Worm (Caenorhabditis elegans): ENCODE measurements around the gene gsp-1.

The gsp-1 gene

DNA sequence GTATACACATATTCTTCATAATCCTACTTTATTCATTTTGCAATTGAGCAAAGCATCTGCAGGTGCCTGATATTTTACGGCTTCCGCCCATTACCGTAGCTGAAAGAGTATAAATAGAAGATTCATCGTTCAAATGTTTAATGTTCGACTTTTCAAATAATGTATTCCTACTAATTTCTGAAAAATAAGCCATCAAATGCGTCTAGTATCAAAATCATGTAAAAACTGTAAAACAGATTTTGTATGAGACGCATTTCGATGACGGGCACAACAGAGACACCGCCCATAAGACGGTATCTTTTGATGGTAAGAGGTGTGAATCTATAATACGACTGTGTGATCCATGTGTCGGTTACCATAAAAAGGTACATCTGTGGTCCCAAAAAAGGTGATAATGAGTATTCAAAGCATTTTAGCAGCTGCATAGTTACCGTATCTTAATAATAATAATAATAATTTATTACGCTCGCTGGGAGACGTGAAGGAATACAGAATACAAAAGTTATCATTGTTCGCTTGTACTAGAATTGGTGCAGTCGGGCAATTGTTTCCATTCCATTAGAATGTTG, 35.1 kb upstream of the gsp-1 start, which contains the start of the genes C32C4.3 and C32C4.16:
Gene C32C4.3, minus strand, starts transcription at position 101 of the 569 bp plus-strand sequence.
Gene C32C4.16, plus strand, starts transcription at position 519 of the 569 bp plus-strand sequence.
- TF ChIP-seq nhr-12 (tag; optimal IDR thresholded peaks at IDR 0.05): no peak
- TF ChIP-seq lin-35 (GFP tag; optimal IDR thresholded peaks at IDR 0.05): no peak
- TF ChIP-seq jun-1 (tag; optimal IDR thresholded peaks at IDR 0.05): no peak
- TF ChIP-seq C34B4.2 (tag; optimal IDR thresholded peaks at IDR 0.05): no peak
- TF ChIP-seq ceh-88 (GFP tag; IDR thresholded peaks at IDR 0.05): no peak
- no peak for TF ChIP-seq unc-98 (GFP tag; IDR thresholded peaks at IDR 0.05)
- no peak for TF ChIP-seq ces-1 (GFP tag; optimal IDR thresholded peaks at IDR 0.05)
- TF ChIP-seq lin-15B (tag; optimal IDR thresholded peaks at IDR 0.05): no peak
- TF ChIP-seq xbp-1 (tag; optimal IDR thresholded peaks at IDR 0.05): no peak
- no peak for TF ChIP-seq nhr-77 (tag; optimal IDR thresholded peaks at IDR 0.05)
- TF ChIP-seq rnt-1 (tag; optimal IDR thresholded peaks at IDR 0.05): no peak
- TF ChIP-seq nhr-84 (tag; optimal IDR thresholded peaks at IDR 0.05): no peak
- TF ChIP-seq hlh-4 (tag; optimal IDR thresholded peaks at IDR 0.05): no peak
- no peak for TF ChIP-seq nhr-76 (tag; optimal IDR thresholded peaks at IDR 0.05)
- TF ChIP-seq tbx-2 (tag; optimal IDR thresholded peaks at IDR 0.05): no peak
- no peak for TF ChIP-seq alr-1 (tag; optimal IDR thresholded peaks at IDR 0.05; ENCODE audit: borderline replicate concordance)
- no peak for TF ChIP-seq mdl-1 (tag; optimal IDR thresholded peaks at IDR 0.05)
- TF ChIP-seq lin-39 (tag; optimal IDR thresholded peaks at IDR 0.05): no peak

DNA sequence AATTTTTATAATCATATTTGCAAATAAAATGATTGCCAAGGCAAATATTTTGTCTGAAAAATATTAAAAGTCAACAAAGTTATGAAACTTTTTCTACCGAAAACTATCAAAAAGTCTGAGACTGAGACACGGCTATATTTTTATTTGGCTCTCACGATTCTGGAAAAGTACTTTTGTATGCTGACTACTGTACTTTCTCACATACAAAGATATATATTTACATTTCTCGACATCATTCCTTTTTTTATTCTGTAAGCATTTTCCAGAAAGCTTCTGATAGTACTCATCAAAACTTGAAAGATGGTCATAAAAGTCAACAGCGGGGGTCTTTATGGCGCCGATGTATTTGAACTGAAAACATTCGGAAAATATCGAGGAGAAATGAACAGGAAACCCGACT, 34.1 kb upstream of the gsp-1 start, which contains the start of gene aqp-6:
Gene aqp-6, plus strand, starts transcription at position 301 of the 400 bp plus-strand sequence.
- no peak for TF ChIP-seq nhr-237 (tag; optimal IDR thresholded peaks at IDR 0.05)
- no peak for TF ChIP-seq ztf-11 (tag; optimal IDR thresholded peaks at IDR 0.05)
- TF ChIP-seq F16B12.6 (tag; optimal IDR thresholded peaks at IDR 0.05): no peak
- TF ChIP-seq sup-37 (GFP tag; optimal IDR thresholded peaks at IDR 0.05): no peak
- TF ChIP-seq egl-27 (tag; optimal IDR thresholded peaks at IDR 0.05): no peak
- no peak for TF ChIP-seq grh-1 (GFP tag; IDR thresholded peaks at IDR 0.05)
- no peak for TF ChIP-seq unc-98 (GFP tag; IDR thresholded peaks at IDR 0.05)
- TF ChIP-seq snpc-4 (tag; optimal IDR thresholded peaks at IDR 0.05): no peak
- TF ChIP-seq C04F5.9 (tag; optimal IDR thresholded peaks at IDR 0.05): no peak
- TF ChIP-seq nhr-84 (tag; optimal IDR thresholded peaks at IDR 0.05): no peak
- no peak for TF ChIP-seq elt-2 (tag; optimal IDR thresholded peaks at IDR 0.05)
- TF ChIP-seq unc-130 (tag; optimal IDR thresholded peaks at IDR 0.05): no peak
- TF ChIP-seq ceh-88 (GFP tag; IDR thresholded peaks at IDR 0.05): no peak
- TF ChIP-seq nhr-47 (tag; optimal IDR thresholded peaks at IDR 0.05): no peak
- TF ChIP-seq efl-3 (GFP tag; optimal IDR thresholded peaks at IDR 0.05): no peak
- TF ChIP-seq ceh-82 (tag; optimal IDR thresholded peaks at IDR 0.05): no peak

DNA sequence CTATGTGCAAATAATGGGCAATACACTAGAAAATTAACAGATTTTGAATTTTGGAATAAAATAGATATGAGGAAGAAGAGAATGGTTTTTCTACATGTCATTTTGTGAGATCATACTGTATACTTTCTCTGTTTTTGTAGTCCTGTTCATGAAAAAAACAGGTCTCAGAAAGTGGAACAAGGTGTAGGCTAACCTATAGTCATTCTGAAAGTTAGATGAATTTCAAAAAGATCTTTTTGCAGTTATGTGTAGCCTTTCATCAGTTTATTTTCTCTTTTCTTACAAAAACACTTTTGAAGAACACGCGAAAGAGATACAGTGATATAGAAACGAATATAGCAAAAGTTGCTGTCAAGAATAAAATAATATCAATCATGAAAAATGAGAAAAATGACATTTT, 28.1 kb upstream of the gsp-1 start, which contains the start of gene ugt-35:
Gene ugt-35, minus strand, starts transcription at position 101 of the 400 bp plus-strand sequence.
- TF ChIP-seq nhr-12 (tag; optimal IDR thresholded peaks at IDR 0.05) (no peak), hlh-17 (GFP tag; optimal IDR thresholded peaks at IDR 0.05; ENCODE audit: borderline replicate concordance) (no peak), ztf-4 (tag; optimal IDR thresholded peaks at IDR 0.05) (no peak), irx-1 (tag; optimal IDR thresholded peaks at IDR 0.05) (no peak), C16A3.4 (tag; optimal IDR thresholded peaks at IDR 0.05) (no peak), jun-1 (tag; optimal IDR thresholded peaks at IDR 0.05) (no peak), rnt-1 (tag; optimal IDR thresholded peaks at IDR 0.05) (no peak), ceh-82 (tag; optimal IDR thresholded peaks at IDR 0.05) (no peak), ceh-63 (GFP tag; optimal IDR thresholded peaks at IDR 0.05) (no peak), efl-3 (GFP tag; optimal IDR thresholded peaks at IDR 0.05) (no peak), F16B12.6 (tag; optimal IDR thresholded peaks at IDR 0.05) (no peak), grh-1 (GFP tag; IDR thresholded peaks at IDR 0.05) (no peak), C04F5.9 (tag; optimal IDR thresholded peaks at IDR 0.05) (no peak), sox-4 (tag; optimal IDR thresholded peaks at IDR 0.05) (no peak), zag-1 (tag; optimal IDR thresholded peaks at IDR 0.05) (no peak), aly-2 (tag; optimal IDR thresholded peaks at IDR 0.05) (no peak), tbx-2 (tag; optimal IDR thresholded peaks at IDR 0.05) (no peak), nhr-20 (tag; optimal IDR thresholded peaks at IDR 0.05) (no peak), sptf-1 (tag; optimal IDR thresholded peaks at IDR 0.05) (no peak), ztf-11 (tag; optimal IDR thresholded peaks at IDR 0.05) (no peak)

Measured in whole organism, L1 larva.